Worm (Caenorhabditis elegans) whole organism, L3 larva: Measurements from ENCODE around the gene B0457.6.

Experiments
- R02D3.7 ChIP-seq: fragments of 150-350 bp; optimal IDR thresholded peaks from 2 replicates; lab custom pipeline; 2014; ENCODE audit warnings: missing biosample characterization, missing genetic modification characterization
- ZK546.5 ChIP-seq: sonication (generic microtip); optimal IDR thresholded peaks from 2 replicates; lab custom pipeline; 2017; ENCODE audit warnings: missing biosample characterization, missing genetic modification characterization
- aly-2 ChIP-seq: fragments of 150-350 bp; optimal IDR thresholded peaks from 2 replicates; lab custom pipeline; 2014; ENCODE audit warnings: missing biosample characterization, missing genetic modification characterization
- ama-1 ChIP-seq: fragments of 150-350 bp; optimal IDR thresholded peaks from 2 replicates; lab custom pipeline; 2018
- ceh-16 ChIP-seq: sonication (generic microtip); optimal IDR thresholded peaks from 2 replicates; lab custom pipeline; 2017; ENCODE audit warnings: missing biosample characterization, missing genetic modification characterization
- ceh-28 ChIP-seq: fragments of 150-350 bp; optimal IDR thresholded peaks from 2 replicates; lab custom pipeline; 2014; ENCODE audit warnings: missing biosample characterization, missing genetic modification reagents, missing genetic modification characterization
- ceh-82 ChIP-seq: fragments of 150-350 bp; optimal IDR thresholded peaks from 2 replicates; lab custom pipeline; 2014; ENCODE audit warnings: missing biosample characterization, missing genetic modification characterization
- ceh-9 ChIP-seq: sonication (generic microtip); optimal IDR thresholded peaks from 2 replicates; lab custom pipeline; 2018; ENCODE audit warnings: missing biosample characterization, missing genetic modification characterization
- daf-12 ChIP-seq: fragments of 150-350 bp; optimal IDR thresholded peaks from 2 replicates; lab custom pipeline; 2014; ENCODE audit warnings: missing biosample characterization, missing genetic modification reagents, missing genetic modification characterization
- egl-27 ChIP-seq: sonication (generic microtip); optimal IDR thresholded peaks from 4 replicates; lab custom pipeline; 2017; ENCODE audit warnings: missing biosample characterization, missing genetic modification reagents, missing genetic modification characterization
- egl-5 ChIP-seq: fragments of 150-350 bp; optimal IDR thresholded peaks from 2 replicates; lab custom pipeline; 2017; ENCODE audit warnings: missing biosample characterization, missing genetic modification reagents, missing genetic modification characterization, inconsistent platforms
- elt-1 ChIP-seq: fragments of 150-350 bp; optimal IDR thresholded peaks from 2 replicates; lab custom pipeline; 2014; ENCODE audit warnings: missing biosample characterization, missing genetic modification characterization
- elt-2 ChIP-seq: sonication (generic microtip); optimal IDR thresholded peaks from 2 replicates; lab custom pipeline; 2016; ENCODE audit warnings: missing genetic modification reagents, mild to moderate bottlenecking, missing genetic modification characterization, missing compliant biosample characterization
- elt-3 ChIP-seq, 3 experiments: fragments of 150-350 bp in 1 of 3; sonication (generic microtip) in 2 of 3; optimal IDR thresholded peaks; 2 replicates in 2 of 3; 4 replicates in 1 of 3; lab custom pipeline; 2014 to 2017; ENCODE audit warnings: missing biosample characterization in 3 of 3, missing genetic modification characterization in 3 of 3
- eor-1 ChIP-seq, 2 experiments: fragments of 150-350 bp; optimal IDR thresholded peaks; 2 replicates each; lab custom pipeline; 2014 to 2018; ENCODE audit warnings: missing biosample characterization in 2 of 2, missing genetic modification characterization in 2 of 2
- fkh-10 ChIP-seq: sonication (generic microtip); optimal IDR thresholded peaks from 2 replicates; lab custom pipeline; 2017; ENCODE audit warnings: missing biosample characterization, missing genetic modification reagents, missing genetic modification characterization
- fkh-2 ChIP-seq: fragments of 150-350 bp; optimal IDR thresholded peaks from 2 replicates; lab custom pipeline; 2014; ENCODE audit warnings: missing biosample characterization, missing genetic modification reagents, missing genetic modification characterization
- fos-1 ChIP-seq: fragments of 150-350 bp; optimal IDR thresholded peaks from 2 replicates; lab custom pipeline; 2014; ENCODE audit warnings: missing biosample characterization, missing genetic modification characterization
- hmg-11 ChIP-seq: sonication (generic microtip); optimal IDR thresholded peaks from 2 replicates; lab custom pipeline; 2016; ENCODE audit warnings: missing genetic modification characterization, missing compliant biosample characterization
- jun-1 ChIP-seq: fragments of 150-350 bp; optimal IDR thresholded peaks from 2 replicates; lab custom pipeline; 2014; ENCODE audit warnings: missing biosample characterization, missing genetic modification reagents, missing genetic modification characterization
- lin-15B ChIP-seq: fragments of 150-350 bp; optimal IDR thresholded peaks from 2 replicates; lab custom pipeline; 2014; ENCODE audit warnings: missing biosample characterization, missing genetic modification characterization
- lin-39 ChIP-seq: fragments of 150-350 bp; optimal IDR thresholded peaks from 2 replicates; lab custom pipeline; 2018; ENCODE audit warnings: missing biosample characterization, missing genetic modification reagents, missing genetic modification characterization
- lsy-12 ChIP-seq: sonication (generic microtip); optimal IDR thresholded peaks from 2 replicates; lab custom pipeline; 2016; ENCODE audit warnings: mild to moderate bottlenecking, missing genetic modification characterization, missing compliant biosample characterization
- mdl-1 ChIP-seq: fragments of 150-350 bp; optimal IDR thresholded peaks from 2 replicates; lab custom pipeline; 2014; ENCODE audit warnings: missing biosample characterization, missing genetic modification characterization
- mml-1 ChIP-seq: fragments of 150-350 bp; sonication (generic microtip); optimal IDR thresholded peaks from 3 replicates; lab custom pipeline; 2014; ENCODE audit warnings: missing biosample characterization, missing genetic modification characterization
- nfya-1 ChIP-seq: sonication (generic microtip); optimal IDR thresholded peaks from 2 replicates; lab custom pipeline; 2017; ENCODE audit warnings: missing genetic modification characterization, mild to moderate bottlenecking, missing compliant biosample characterization, antibody characterized with exemption, moderate library complexity; ENCODE audit not compliant: insufficient read depth
- nhr-11 ChIP-seq: fragments of 150-350 bp; optimal IDR thresholded peaks from 2 replicates; lab custom pipeline; 2014; ENCODE audit warnings: missing biosample characterization, missing genetic modification characterization
- nhr-12 ChIP-seq: fragments of 150-350 bp; optimal IDR thresholded peaks from 2 replicates; lab custom pipeline; 2014; ENCODE audit warnings: missing biosample characterization, missing genetic modification characterization
- nhr-23 ChIP-seq: fragments of 150-350 bp; optimal IDR thresholded peaks from 2 replicates; lab custom pipeline; 2014; ENCODE audit warnings: missing biosample characterization, missing genetic modification reagents, missing genetic modification characterization
- nhr-237 ChIP-seq: fragments of 150-350 bp; optimal IDR thresholded peaks from 2 replicates; lab custom pipeline; 2014; ENCODE audit warnings: missing biosample characterization, missing genetic modification characterization
- nhr-25 ChIP-seq: sonication (generic microtip); optimal IDR thresholded peaks from 2 replicates; lab custom pipeline; 2017; ENCODE audit warnings: missing biosample characterization, missing genetic modification characterization
- nhr-28 ChIP-seq: fragments of 150-350 bp; optimal IDR thresholded peaks from 2 replicates; lab custom pipeline; 2014; ENCODE audit warnings: missing biosample characterization, missing genetic modification characterization
- nhr-43 ChIP-seq: sonication (generic microtip); optimal IDR thresholded peaks from 2 replicates; lab custom pipeline; 2016; ENCODE audit warnings: mild to moderate bottlenecking, missing genetic modification characterization, missing compliant biosample characterization; ENCODE audit not compliant: poor library complexity, severe bottlenecking
- nhr-67 ChIP-seq: fragments of 150-350 bp; optimal IDR thresholded peaks from 2 replicates; lab custom pipeline; 2014; ENCODE audit warnings: missing biosample characterization, missing genetic modification characterization
- nhr-76 ChIP-seq: fragments of 150-350 bp; sonication (generic microtip); optimal IDR thresholded peaks from 5 replicates; lab custom pipeline; 2014; ENCODE audit warnings: missing biosample characterization, missing genetic modification characterization
- nhr-77 ChIP-seq: fragments of 150-350 bp; optimal IDR thresholded peaks from 2 replicates; lab custom pipeline; 2014; ENCODE audit warnings: missing biosample characterization, missing genetic modification characterization
- pha-4 ChIP-seq: fragments of 150-350 bp; optimal IDR thresholded peaks from 2 replicates; lab custom pipeline; 2014; ENCODE audit warnings: missing biosample characterization, missing genetic modification reagents, missing genetic modification characterization
- pqm-1 ChIP-seq: fragments of 150-350 bp; optimal IDR thresholded peaks from 2 replicates; lab custom pipeline; 2017; ENCODE audit warnings: missing biosample characterization, missing genetic modification characterization, inconsistent platforms
- sea-2 ChIP-seq: fragments of 150-350 bp; sonication (generic microtip); optimal IDR thresholded peaks from 4 replicates; lab custom pipeline; 2014; ENCODE audit warnings: missing biosample characterization, missing genetic modification reagents, missing genetic modification characterization
- skn-1 ChIP-seq: fragments of 150-350 bp; optimal IDR thresholded peaks from 2 replicates; lab custom pipeline; 2014; ENCODE audit warnings: missing biosample characterization, missing genetic modification characterization
- snpc-4 ChIP-seq: fragments of 150-350 bp; optimal IDR thresholded peaks from 2 replicates; lab custom pipeline; 2014; ENCODE audit warnings: missing biosample characterization, missing genetic modification characterization
- tbx-2 ChIP-seq: sonication (generic microtip); optimal IDR thresholded peaks from 2 replicates; lab custom pipeline; 2016; ENCODE audit warnings: mild to moderate bottlenecking, missing genetic modification characterization, missing compliant biosample characterization
- unc-39 ChIP-seq: sonication (generic microtip); optimal IDR thresholded peaks from 4 replicates; lab custom pipeline; 2017; ENCODE audit warnings: missing biosample characterization, missing genetic modification characterization
- unc-62 ChIP-seq: fragments of 150-350 bp; sonication (generic microtip); optimal IDR thresholded peaks from 4 replicates; lab custom pipeline; 2014; ENCODE audit warnings: missing biosample characterization, missing genetic modification reagents, missing genetic modification characterization
- zag-1 ChIP-seq: fragments of 150-350 bp; optimal IDR thresholded peaks from 2 replicates; lab custom pipeline; 2014; ENCODE audit warnings: missing biosample characterization, missing genetic modification characterization
- ztf-11 ChIP-seq: fragments of 150-350 bp; optimal IDR thresholded peaks from 2 replicates; lab custom pipeline; 2014; ENCODE audit warnings: missing biosample characterization, missing genetic modification characterization
- ztf-4 ChIP-seq: fragments of 150-350 bp; optimal IDR thresholded peaks from 2 replicates; lab custom pipeline; 2014; ENCODE audit warnings: missing biosample characterization, missing genetic modification characterization

Gene B0457.6

ce11 chrII:8923187-8923586 is 964 bp downstream of the B0457.6 start:
- no peak for TF ChIP-seq fkh-2
- no peak for TF ChIP-seq sea-2 (GFP tag; lab: Kevin White, UChicago)
- TF ChIP-seq nhr-11 (tag; lab: Kevin White, UChicago), result no peak
- peak; percentile 39 for TF ChIP-seq elt-2
- peak; percentile 62 for TF ChIP-seq pqm-1 (tag; lab: Kevin White, UChicago)
- TF ChIP-seq mdl-1 (tag; lab: Kevin White, UChicago), result no peak
- no peak for TF ChIP-seq snpc-4 (tag; lab: Kevin White, UChicago)
- TF ChIP-seq jun-1 (tag; lab: Kevin White, UChicago), result no peak
- TF ChIP-seq fkh-10 (GFP tag; lab: Kevin White, UChicago), result no peak
- TF ChIP-seq ceh-9 (tag; lab: Kevin White, UChicago), result no peak
- TF ChIP-seq nhr-76 (tag; lab: Kevin White, UChicago), result no peak
- TF ChIP-seq nhr-43 (tag; lab: Kevin White, UChicago), result no peak
- no peak for TF ChIP-seq ztf-11 (tag; lab: Kevin White, UChicago)

- TF ChIP-seq pqm-1 (tag; lab: Kevin White, UChicago), result no peak
- peak; percentile 16 for TF ChIP-seq nhr-25 (tag; lab: Kevin White, UChicago)
These were observed 4.2 kb downstream of the B0457.6 start, which contains the start of gene B0457.2 for ce11 chrII:8926451-8926850. B0457.2 (minus strand) TSS chrII:8926551.

- TF ChIP-seq unc-62 (GFP tag; lab: Kevin White, UChicago) (no peak), fos-1 (tag; lab: Kevin White, UChicago) (no peak), skn-1 (tag; lab: Kevin White, UChicago) (no peak), daf-12 (no peak), tbx-2 (tag; lab: Kevin White, UChicago) (no peak), ztf-11 (tag; lab: Kevin White, UChicago) (no peak), nhr-11 (tag; lab: Kevin White, UChicago) (no peak), nhr-237 (no peak), snpc-4 (tag; lab: Kevin White, UChicago) (peak; percentile 67), ceh-28 (tag; lab: Kevin White, UChicago) (no peak), elt-1 (tag; lab: Kevin White, UChicago) (no peak), mdl-1 (tag; lab: Kevin White, UChicago) (no peak), ceh-9 (tag; lab: Kevin White, UChicago) (no peak), nhr-77 (no peak), nhr-67 (no peak), mml-1 (tag; lab: Kevin White, UChicago) (no peak), nhr-25 (tag; lab: Kevin White, UChicago) (peak; percentile 56), nhr-43 (tag; lab: Kevin White, UChicago) (peak; percentile 50), jun-1 (tag; lab: Kevin White, UChicago) (no peak), eor-1 (tag; optimal IDR thresholded peaks at IDR 0.05; lab: Kevin White, UChicago) (no peak), egl-27 (tag; lab: Kevin White, UChicago) (no peak), egl-5 (tag; lab: Kevin White, UChicago) (no peak), pqm-1 (tag; lab: Kevin White, UChicago) (no peak), nfya-1 (peak; percentile 65), nhr-76 (tag; lab: Kevin White, UChicago) (no peak), nhr-23 (peak; percentile 12), nhr-12 (no peak), ZK546.5 (tag; lab: Kevin White, UChicago) (no peak), lin-39 (tag; lab: Kevin White, UChicago) (peak; percentile 40), pha-4 (peak; percentile 72), nhr-28 (tag; lab: Kevin White, UChicago) (no peak), ceh-82 (no peak), ceh-16 (tag; lab: Kevin White, UChicago) (no peak), R02D3.7 (tag; lab: Kevin White, UChicago) (no peak), elt-3 (tag; optimal IDR thresholded peaks at IDR 0.05; lab: Kevin White, UChicago) (no peak), ztf-4 (tag; lab: Kevin White, UChicago) (no peak), lsy-12 (tag; lab: Kevin White, UChicago) (no peak), lin-15B (tag; lab: Kevin White, UChicago) (peak; percentile 74), hmg-11 (tag; lab: Kevin White, UChicago) (peak; percentile 9), ama-1 (no peak), fkh-10 (GFP tag; lab: Kevin White, UChicago) (no peak), zag-1 (tag; lab: Kevin White, UChicago) (no peak), fkh-2 (no peak), elt-2 (peak; percentile 2), sea-2 (GFP tag; lab: Kevin White, UChicago) (no peak), aly-2 (no peak), unc-39 (tag; lab: Kevin White, UChicago) (no peak)
- TF ChIP-seq, all 47 proteins: peak for 10
These were observed 5.1 kb downstream of the B0457.6 start, which contains the start of gene cct-2 for ce11 chrII:8927253-8927791. cct-2 (plus strand) TSS chrII:8927741.
